Fruit fly (Drosophila melanogaster) whole organism, embryonic: Measurements from ENCODE around the gene gl.

ENCODE experiments used
- ATbp ChIP-seq: fragments of 200-800 bp; sonication (Bioruptor generic); optimal IDR thresholded peaks from 2 replicates; lab custom pipeline; 2017; ENCODE audit warnings: missing biosample characterization, mild to moderate bottlenecking, missing genetic modification characterization, missing genetic modification reagents
- Bgb ChIP-seq: fragments of 200-800 bp; sonication (Bioruptor generic); IDR thresholded peaks from 2 replicates; pipeline ENCODE4 v1.3.6; 2022; ENCODE audit warnings: missing biosample characterization, missing genetic modification characterization; ENCODE audit not compliant: partially characterized antibody
- CG10274 ChIP-seq: fragments of 200-800 bp; sonication (Bioruptor generic); optimal IDR thresholded peaks from 3 replicates; lab custom pipeline; 2017; ENCODE audit warnings: missing biosample characterization, mild to moderate bottlenecking, missing genetic modification characterization
- CG11247 ChIP-seq: fragments of 200-800 bp; sonication (Bioruptor generic); IDR thresholded peaks from 2 replicates; pipeline ENCODE4 v1.3.6; 2022; ENCODE audit warnings: missing biosample characterization, missing genetic modification characterization
- CG12236 ChIP-seq: fragments of 200-800 bp; sonication (Bioruptor generic); optimal IDR thresholded peaks from 2 replicates; lab custom pipeline; 2016; ENCODE audit warnings: missing biosample characterization, missing genetic modification characterization
- CG15073 ChIP-seq: fragments of 200-800 bp; sonication (Bioruptor generic); optimal IDR thresholded peaks from 2 replicates; lab custom pipeline; 2016; ENCODE audit warnings: missing biosample characterization, missing genetic modification characterization
- CG1603 ChIP-seq: fragments of 200-800 bp; sonication (Bioruptor generic); optimal IDR thresholded peaks from 2 replicates; lab custom pipeline; 2019; ENCODE audit warnings: missing biosample characterization, mild to moderate bottlenecking, missing genetic modification characterization, moderate library complexity
- CG32767 ChIP-seq: fragments of 200-800 bp; sonication (Bioruptor generic); IDR thresholded peaks from 2 replicates; pipeline ENCODE4 v1.3.6; 2022; ENCODE audit warnings: missing biosample characterization, missing genetic modification characterization
- CG32772 ChIP-seq: fragments of 200-800 bp; sonication (Bioruptor generic); IDR thresholded peaks from 2 replicates; pipeline ENCODE4 v1.3.6; 2022; ENCODE audit warnings: missing biosample characterization, missing genetic modification characterization
- CG42726 ChIP-seq: fragments of 200-800 bp; sonication (Bioruptor generic); IDR thresholded peaks from 2 replicates; pipeline ENCODE4 v1.3.6; 2022; ENCODE audit warnings: missing biosample characterization, missing genetic modification characterization; ENCODE audit not compliant: partially characterized antibody
- CG4707 ChIP-seq: fragments of 200-800 bp; sonication (Bioruptor generic); optimal IDR thresholded peaks from 2 replicates; lab custom pipeline; 2018; ENCODE audit warnings: missing biosample characterization, mild to moderate bottlenecking, missing genetic modification characterization, moderate library complexity
- CG4820 ChIP-seq: fragments of 200-800 bp; sonication (Bioruptor generic); optimal IDR thresholded peaks from 3 replicates; lab custom pipeline; 2016; ENCODE audit warnings: missing biosample characterization, missing genetic modification characterization
- CG7987 ChIP-seq: fragments of 200-800 bp; sonication (Bioruptor generic); optimal IDR thresholded peaks from 2 replicates; lab custom pipeline; 2018; ENCODE audit warnings: missing biosample characterization, mild to moderate bottlenecking, missing genetic modification characterization, moderate library complexity
- CG8478 ChIP-seq: fragments of >200 bp; optimal IDR thresholded peaks from 2 replicates; lab custom pipeline; 2018
- CG8924 ChIP-seq: fragments of 200-800 bp; optimal IDR thresholded peaks from 3 replicates; lab custom pipeline; 2019; ENCODE audit warnings: missing biosample characterization, mild to moderate bottlenecking, missing genetic modification characterization, moderate library complexity
- CG9727 ChIP-seq: fragments of 200-800 bp; sonication (Bioruptor generic); optimal IDR thresholded peaks from 3 replicates; lab custom pipeline; 2017; ENCODE audit warnings: missing biosample characterization, mild to moderate bottlenecking, missing genetic modification characterization
- CrebB ChIP-seq: fragments of 200-800 bp; sonication (Bioruptor generic); optimal IDR thresholded peaks from 3 replicates; lab custom pipeline; 2018; ENCODE audit warnings: missing biosample characterization, mild to moderate bottlenecking, missing genetic modification characterization
- H2.0 ChIP-seq: fragments of 200-800 bp; sonication (Bioruptor generic); IDR thresholded peaks from 2 replicates; pipeline ENCODE4 v1.3.6; 2022; ENCODE audit warnings: missing biosample characterization, missing genetic modification characterization
- HLH3B ChIP-seq: fragments of 200-800 bp; sonication (Bioruptor generic); IDR thresholded peaks from 2 replicates; pipeline ENCODE4 v1.3.6; 2022; ENCODE audit warnings: missing biosample characterization, missing genetic modification characterization
- HmgZ ChIP-seq: fragments of 200-800 bp; sonication (Bioruptor generic); optimal IDR thresholded peaks from 2 replicates; lab custom pipeline; 2018; ENCODE audit warnings: missing biosample characterization, mild to moderate bottlenecking, missing genetic modification characterization
- Hr78 ChIP-seq, 2 experiments: fragments of 200-800 bp in 1 of 2; fragments of >200 bp in 1 of 2; sonication (Bioruptor generic) in 1 of 2; optimal IDR thresholded peaks; 2 replicates each; lab custom pipeline; 2017 to 2019; ENCODE audit warnings: missing biosample characterization in 2 of 2, missing genetic modification characterization in 2 of 2, mild to moderate bottlenecking in 1 of 2, moderate library complexity in 1 of 2
- Hsf ChIP-seq: fragments of 200-800 bp; sonication (Bioruptor generic); optimal IDR thresholded peaks from 3 replicates; lab custom pipeline; 2016; ENCODE audit warnings: missing biosample characterization, missing genetic modification characterization
- Lim3 ChIP-seq: fragments of 200-800 bp; sonication (Bioruptor generic); IDR thresholded peaks from 2 replicates; pipeline ENCODE4 v1.3.6; 2022; ENCODE audit warnings: missing biosample characterization, missing genetic modification characterization
- Mad ChIP-seq: fragments of 200-800 bp; sonication (Bioruptor generic); optimal IDR thresholded peaks from 2 replicates; lab custom pipeline; 2016; ENCODE audit warnings: missing biosample characterization, missing genetic modification characterization
- Myb ChIP-seq: fragments of 200-800 bp; sonication (Bioruptor generic); optimal IDR thresholded peaks from 2 replicates; lab custom pipeline; 2016; ENCODE audit warnings: missing biosample characterization, missing genetic modification characterization
- Nf-YA ChIP-seq: fragments of 200-800 bp; sonication (Bioruptor generic); IDR thresholded peaks from 2 replicates; pipeline ENCODE4 v1.3.6; 2022; ENCODE audit warnings: missing biosample characterization, missing genetic modification characterization
- Optix ChIP-seq: fragments of 200-800 bp; sonication (Bioruptor generic); IDR thresholded peaks from 3 replicates; pipeline ENCODE4 v1.3.6; 2022; ENCODE audit warnings: missing biosample characterization, missing genetic modification characterization
- Pdp1 ChIP-seq, 2 experiments: fragments of 200-800 bp; sonication (Bioruptor generic); optimal IDR thresholded peaks; 3 replicates each; lab custom pipeline; 2016; ENCODE audit warnings: missing biosample characterization in 2 of 2, missing genetic modification characterization in 2 of 2, mild to moderate bottlenecking in 1 of 2, moderate library complexity in 1 of 2
- Rfx ChIP-seq: fragments of 200-800 bp; sonication (Bioruptor generic); IDR thresholded peaks from 2 replicates; pipeline ENCODE4 v1.3.6; 2022; ENCODE audit warnings: missing biosample characterization, missing genetic modification characterization
- Rx ChIP-seq: fragments of 200-800 bp; sonication (Bioruptor generic); IDR thresholded peaks from 2 replicates; pipeline ENCODE4 v1.3.6; 2022; ENCODE audit warnings: missing biosample characterization, missing genetic modification characterization
- al ChIP-seq: fragments of 200-800 bp; sonication (Bioruptor generic); IDR thresholded peaks from 2 replicates; pipeline ENCODE4 v1.3.6; 2022; ENCODE audit warnings: missing biosample characterization, missing genetic modification characterization
- amos ChIP-seq: fragments of 200-800 bp; sonication (Bioruptor generic); IDR thresholded peaks from 2 replicates; pipeline ENCODE4 v1.3.6; 2022; ENCODE audit warnings: missing biosample characterization, missing genetic modification characterization; ENCODE audit not compliant: partially characterized antibody
- caup ChIP-seq: fragments of 200-800 bp; sonication (Bioruptor generic); optimal IDR thresholded peaks from 3 replicates; lab custom pipeline; 2017; ENCODE audit warnings: missing biosample characterization, mild to moderate bottlenecking, missing genetic modification characterization, moderate library complexity; ENCODE audit not compliant: severe bottlenecking
- croc ChIP-seq: fragments of 200-800 bp; sonication (Bioruptor generic); conservative IDR thresholded peaks from 3 replicates; pipeline ENCODE4 v1.3.6; 2022; ENCODE audit warnings: missing biosample characterization, missing genetic modification characterization
- dysf ChIP-seq: fragments of 200-800 bp; sonication (Bioruptor generic); IDR thresholded peaks from 3 replicates; pipeline ENCODE4 v1.3.6; 2022; ENCODE audit warnings: missing biosample characterization, missing genetic modification characterization
- esg ChIP-seq: fragments of 200-800 bp; sonication (Bioruptor generic); conservative IDR thresholded peaks from 2 replicates; pipeline ENCODE4 v1.3.6; 2022; ENCODE audit warnings: missing biosample characterization, missing genetic modification characterization
- gem ChIP-seq: fragments of 200-800 bp; sonication (Bioruptor generic); optimal IDR thresholded peaks from 2 replicates; lab custom pipeline; 2019; ENCODE audit warnings: missing biosample characterization, mild to moderate bottlenecking, missing genetic modification characterization, moderate library complexity
- hbn ChIP-seq: fragments of 200-800 bp; sonication (Bioruptor generic); IDR thresholded peaks from 2 replicates; pipeline ENCODE4 v1.3.6; 2022; ENCODE audit warnings: missing biosample characterization, missing genetic modification characterization; ENCODE audit not compliant: partially characterized antibody
- jigr1 ChIP-seq: fragments of 200-800 bp; sonication (Bioruptor generic); IDR thresholded peaks from 3 replicates; pipeline ENCODE4 v1.3.6; 2022; ENCODE audit warnings: missing biosample characterization, missing genetic modification characterization
- jing ChIP-seq: fragments of 200-800 bp; sonication (Bioruptor generic); optimal IDR thresholded peaks from 2 replicates; lab custom pipeline; 2018; ENCODE audit warnings: missing biosample characterization, mild to moderate bottlenecking, missing genetic modification characterization
- kay ChIP-seq: fragments of 200-800 bp; sonication (Bioruptor generic); optimal IDR thresholded peaks from 2 replicates; lab custom pipeline; 2016; ENCODE audit warnings: missing biosample characterization, missing genetic modification characterization
- nerfin-1 ChIP-seq: fragments of 200-800 bp; sonication (Bioruptor generic); optimal IDR thresholded peaks from 3 replicates; lab custom pipeline; 2019; ENCODE audit warnings: missing biosample characterization, mild to moderate bottlenecking, missing genetic modification characterization, moderate library complexity
- pho ChIP-seq: fragments of 200-800 bp; sonication (Bioruptor generic); optimal IDR thresholded peaks from 2 replicates; lab custom pipeline; 2016; ENCODE audit warnings: missing biosample characterization, missing genetic modification characterization
- repo ChIP-seq: fragments of 200-800 bp; sonication (Bioruptor generic); optimal IDR thresholded peaks from 2 replicates; lab custom pipeline; 2016; ENCODE audit warnings: missing biosample characterization, missing genetic modification characterization
- scrt ChIP-seq: fragments of 200-800 bp; sonication (Bioruptor generic); optimal IDR thresholded peaks from 2 replicates; lab custom pipeline; 2018; ENCODE audit warnings: missing biosample characterization, mild to moderate bottlenecking, missing genetic modification characterization, moderate library complexity
- sd ChIP-seq: fragments of 200-800 bp; sonication (Bioruptor generic); optimal IDR thresholded peaks from 3 replicates; lab custom pipeline; 2018; ENCODE audit warnings: missing biosample characterization, mild to moderate bottlenecking, missing genetic modification characterization, moderate library complexity
- sens ChIP-seq: fragments of 200-800 bp; sonication (Bioruptor generic); peaks from one replicate; lab custom pipeline; 2016; ENCODE audit warnings: missing biosample characterization, missing genetic modification characterization
- seq ChIP-seq: fragments of 200-800 bp; sonication (Bioruptor generic); IDR thresholded peaks from 2 replicates; pipeline ENCODE4 v1.3.6; 2022; ENCODE audit warnings: missing biosample characterization, missing genetic modification characterization
- sob ChIP-seq: fragments of 200-800 bp; sonication (Bioruptor generic); IDR thresholded peaks from 2 replicates; pipeline ENCODE4 v1.3.6; 2022; ENCODE audit warnings: missing biosample characterization, missing genetic modification characterization
- tup ChIP-seq: fragments of 200-800 bp; sonication (Bioruptor generic); optimal IDR thresholded peaks from 2 replicates; lab custom pipeline; 2016; ENCODE audit warnings: missing biosample characterization, mild to moderate bottlenecking, missing genetic modification characterization, moderate library complexity
- twi ChIP-seq: fragments of 200-800 bp; optimal IDR thresholded peaks from 2 replicates; lab custom pipeline; 2019; ENCODE audit warnings: missing biosample characterization, mild to moderate bottlenecking, missing genetic modification characterization, moderate library complexity

gl gene

DNA sequence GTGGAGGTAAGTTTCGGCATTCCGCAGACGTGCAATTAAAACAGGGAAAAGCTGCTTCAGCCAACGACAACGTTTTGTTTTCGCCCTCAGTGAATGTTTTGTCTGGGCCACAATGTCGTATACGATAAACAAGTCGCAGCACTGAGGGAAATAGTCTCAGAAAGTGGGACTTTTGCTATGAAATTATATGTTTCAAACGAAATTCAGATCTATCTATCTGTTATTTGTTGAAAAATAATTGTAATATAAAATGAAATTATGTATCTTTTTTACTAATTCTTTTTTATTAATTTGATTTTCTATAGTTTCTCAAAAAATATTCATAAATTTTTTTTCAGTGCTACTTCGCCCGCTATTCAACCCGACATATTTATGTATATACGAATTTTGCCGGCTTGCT lies 20.9 kb upstream of the gl start (continued):
- no peak for TF ChIP-seq Mad (GFP tag; lab: Kevin White, UChicago)
- peak; percentile 45; the same call in 1 of the 2 replicates for TF ChIP-seq al
- no peak for TF ChIP-seq CG8924 (tag; lab: Kevin White, UChicago)
- TF ChIP-seq pho (GFP tag; lab: Kevin White, UChicago), result no peak
- no peak for TF ChIP-seq Pdp1 (GFP tag; optimal IDR thresholded peaks at IDR 0.05; lab: Kevin White, UChicago)
- TF ChIP-seq CG10274 (GFP tag; lab: Kevin White, UChicago), result no peak
- no peak for TF ChIP-seq kay (GFP tag; lab: Kevin White, UChicago)
- TF ChIP-seq Rx, result no peak
- TF ChIP-seq CG42726, result no peak
- no peak for TF ChIP-seq Lim3
- no peak for TF ChIP-seq Hsf (GFP tag; lab: Kevin White, UChicago)
- TF ChIP-seq jing (GFP tag; lab: Kevin White, UChicago), result no peak
- TF ChIP-seq CrebB (tag; lab: Kevin White, UChicago), result no peak
- TF ChIP-seq Optix (GFP tag; lab: Robert Waterston, UW), result no peak
- TF ChIP-seq amos, result no peak
- no peak for TF ChIP-seq Hr78 (GFP tag; optimal IDR thresholded peaks at IDR 0.05; lab: Kevin White, UChicago)
- TF ChIP-seq hbn (GFP tag; lab: Robert Waterston, UW), result no peak
- no peak for TF ChIP-seq esg (GFP tag; lab: Robert Waterston, UW)
- TF ChIP-seq tup, result peak; percentile 3
- no peak for TF ChIP-seq CG12236
- no peak for TF ChIP-seq sd (tag; lab: Kevin White, UChicago)
- TF ChIP-seq nerfin-1 (tag; lab: Kevin White, UChicago), result no peak
- no peak for TF ChIP-seq twi (tag; lab: Kevin White, UChicago)
- peak; percentile 46; the same call in 1 of the 2 replicates for TF ChIP-seq CG32772 (GFP tag; lab: Robert Waterston, UW)
- TF ChIP-seq H2.0 (GFP tag; lab: Robert Waterston, UW), result peak; percentile 31; the same call in 1 of the 2 replicates
- TF ChIP-seq CG4707 (GFP tag; lab: Kevin White, UChicago), result no peak
- peak; percentile 54 for TF ChIP-seq CG9727 (GFP tag; lab: Kevin White, UChicago)
- peak; percentile 31 for TF ChIP-seq HmgZ
- TF ChIP-seq seq, result 0 out of 2 replicates have a peak, but pooled peaks have one; percentile 40
- no peak for TF ChIP-seq Myb (GFP tag; lab: Kevin White, UChicago)
- peak; percentile 19 for TF ChIP-seq ATbp (GFP tag; lab: Kevin White, UChicago)
- TF ChIP-seq CG32767 (GFP tag; lab: Robert Waterston, UW), result 0 out of 2 replicates have a peak, but pooled peaks have one; percentile 47
- no peak for TF ChIP-seq CG7987
- TF ChIP-seq caup (GFP tag; lab: Kevin White, UChicago), result no peak
- no peak for TF ChIP-seq scrt (GFP tag; lab: Kevin White, UChicago)
- TF ChIP-seq CG11247 (GFP tag; lab: Robert Waterston, UW), result 0 out of 2 replicates have a peak, but pooled peaks have one; percentile 33
- no peak for TF ChIP-seq Bgb (GFP tag; lab: Robert Waterston, UW)
- TF ChIP-seq sob (GFP tag; lab: Robert Waterston, UW), result peak; percentile 45; the same call in 1 of the 2 replicates
- TF ChIP-seq jigr1 (GFP tag; lab: Robert Waterston, UW), result no peak
- TF ChIP-seq Rfx (GFP tag; lab: Robert Waterston, UW), result peak; percentile 62
- TF ChIP-seq CG8478 (lab: Kevin White, UChicago), result no peak
- TF ChIP-seq CG15073 (GFP tag; lab: Kevin White, UChicago), result no peak
- peak; percentile 65 for TF ChIP-seq dysf (GFP tag; lab: Robert Waterston, UW)
- no peak for TF ChIP-seq HLH3B (GFP tag; lab: Robert Waterston, UW)
- no peak for TF ChIP-seq CG1603
- TF ChIP-seq gem (tag; lab: Kevin White, UChicago), result peak; percentile 79
- no peak for TF ChIP-seq Nf-YA (GFP tag; lab: Robert Waterston, UW)
- peak; percentile 33 for TF ChIP-seq sens (GFP tag; lab: Kevin White, UChicago)
- 0 out of 3 replicates have a peak, but pooled peaks have one; percentile 24 for TF ChIP-seq croc (GFP tag; lab: Robert Waterston, UW)
- no peak for TF ChIP-seq repo (GFP tag; lab: Kevin White, UChicago)
- TF ChIP-seq CG4820, result no peak
